Fruit fly (Drosophila melanogaster) whole organism, embryonic: ENCODE measurements around the gene CG2794.

Experiments used
- CG10366 ChIP-seq: fragments of 200-800 bp; sonication (Bioruptor generic); IDR thresholded peaks from 2 replicates; pipeline ENCODE4 v1.3.6; 2022; ENCODE audit warnings: missing biosample characterization, missing genetic modification characterization
- CG11504 ChIP-seq: fragments of 200-800 bp; sonication (Bioruptor generic); optimal IDR thresholded peaks from 3 replicates; lab custom pipeline; 2019; ENCODE audit warnings: missing biosample characterization, mild to moderate bottlenecking, missing genetic modification characterization, moderate library complexity
- CG12236 ChIP-seq: fragments of 200-800 bp; sonication (Bioruptor generic); optimal IDR thresholded peaks from 2 replicates; lab custom pipeline; 2016; ENCODE audit warnings: missing biosample characterization, missing genetic modification characterization
- CG12659 ChIP-seq: fragments of 200-800 bp; sonication (Bioruptor generic); optimal IDR thresholded peaks from 3 replicates; lab custom pipeline; 2017; ENCODE audit warnings: mild to moderate bottlenecking, missing biosample characterization, missing genetic modification reagents, missing genetic modification characterization
- CG12744 ChIP-seq: fragments of 200-800 bp; sonication (Bioruptor generic); optimal IDR thresholded peaks from 2 replicates; lab custom pipeline; 2016; ENCODE audit warnings: missing biosample characterization, missing genetic modification characterization
- CG12769 ChIP-seq: fragments of 200-800 bp; sonication (Bioruptor generic); optimal IDR thresholded peaks from 2 replicates; lab custom pipeline; 2019; ENCODE audit warnings: missing biosample characterization, mild to moderate bottlenecking, missing genetic modification characterization, moderate library complexity
- CG13624 ChIP-seq: fragments of 200-800 bp; sonication (Bioruptor generic); optimal IDR thresholded peaks from 2 replicates; lab custom pipeline; 2016; ENCODE audit warnings: missing biosample characterization, missing genetic modification characterization
- CG13775 ChIP-seq: fragments of 200-800 bp; sonication (Bioruptor generic); optimal IDR thresholded peaks from 3 replicates; lab custom pipeline; 2017; ENCODE audit warnings: missing biosample characterization, mild to moderate bottlenecking, missing genetic modification characterization
- CG15479 ChIP-seq: fragments of 200-800 bp; sonication (Bioruptor generic); optimal IDR thresholded peaks from 3 replicates; lab custom pipeline; 2019; ENCODE audit warnings: missing biosample characterization, mild to moderate bottlenecking, missing genetic modification characterization, moderate library complexity
- CG15696 ChIP-seq: fragments of 200-800 bp; sonication (Bioruptor generic); optimal IDR thresholded peaks from 2 replicates; lab custom pipeline; 2019; ENCODE audit warnings: missing biosample characterization, mild to moderate bottlenecking, missing genetic modification characterization, moderate library complexity
- CG17328 ChIP-seq: fragments of 200-800 bp; sonication (Bioruptor generic); IDR thresholded peaks from 2 replicates; pipeline ENCODE4 v1.3.6; 2022; ENCODE audit warnings: missing biosample characterization, missing genetic modification characterization
- CG17359 ChIP-seq: fragments of 200-800 bp; sonication (Bioruptor generic); optimal IDR thresholded peaks from 3 replicates; lab custom pipeline; 2018; ENCODE audit warnings: missing biosample characterization, mild to moderate bottlenecking, missing genetic modification characterization, moderate library complexity
- CG17385 ChIP-seq: fragments of 200-800 bp; sonication (Bioruptor generic); optimal IDR thresholded peaks from 3 replicates; lab custom pipeline; 2018; ENCODE audit warnings: missing biosample characterization, mild to moderate bottlenecking, missing genetic modification characterization
- CG2129 ChIP-seq: fragments of 200-800 bp; sonication (Bioruptor generic); IDR thresholded peaks from 2 replicates; pipeline ENCODE4 v1.3.6; 2022; ENCODE audit warnings: missing biosample characterization, missing genetic modification characterization; ENCODE audit not compliant: partially characterized antibody
- CG2202 ChIP-seq: fragments of 200-800 bp; sonication (Bioruptor generic); optimal IDR thresholded peaks from 2 replicates; lab custom pipeline; 2018; ENCODE audit warnings: missing biosample characterization, mild to moderate bottlenecking, missing genetic modification characterization
- CG2875 ChIP-seq: fragments of 200-800 bp; sonication (Bioruptor generic); optimal IDR thresholded peaks from 2 replicates; lab custom pipeline; 2017; ENCODE audit warnings: missing biosample characterization, mild to moderate bottlenecking, missing genetic modification characterization, missing genetic modification reagents
- CG30431 ChIP-seq: fragments of 200-800 bp; sonication (Bioruptor generic); optimal IDR thresholded peaks from 2 replicates; lab custom pipeline; 2017; ENCODE audit warnings: missing biosample characterization, missing genetic modification characterization
- CG32767 ChIP-seq: fragments of 200-800 bp; sonication (Bioruptor generic); IDR thresholded peaks from 2 replicates; pipeline ENCODE4 v1.3.6; 2022; ENCODE audit warnings: missing biosample characterization, missing genetic modification characterization
- CG33213 ChIP-seq: fragments of 200-800 bp; sonication (Bioruptor generic); optimal IDR thresholded peaks from 3 replicates; lab custom pipeline; 2016; ENCODE audit warnings: missing biosample characterization, missing genetic modification characterization
- CG42726 ChIP-seq: fragments of 200-800 bp; sonication (Bioruptor generic); IDR thresholded peaks from 2 replicates; pipeline ENCODE4 v1.3.6; 2022; ENCODE audit warnings: missing biosample characterization, missing genetic modification characterization; ENCODE audit not compliant: partially characterized antibody
- CG43689 ChIP-seq: fragments of 200-800 bp; sonication (Bioruptor generic); IDR thresholded peaks from 2 replicates; pipeline ENCODE4 v1.3.6; 2022; ENCODE audit warnings: missing biosample characterization, missing genetic modification characterization
- CG4820 ChIP-seq: fragments of 200-800 bp; sonication (Bioruptor generic); optimal IDR thresholded peaks from 3 replicates; lab custom pipeline; 2016; ENCODE audit warnings: missing biosample characterization, missing genetic modification characterization
- CG6813 ChIP-seq: fragments of 200-800 bp; sonication (Bioruptor generic); optimal IDR thresholded peaks from 2 replicates; lab custom pipeline; 2017; ENCODE audit warnings: missing biosample characterization, missing genetic modification characterization, mild to moderate bottlenecking, moderate library complexity, missing genetic modification reagents
- CG6854 ChIP-seq: fragments of 200-800 bp; sonication (Bioruptor generic); optimal IDR thresholded peaks from 3 replicates; lab custom pipeline; 2017; ENCODE audit warnings: missing biosample characterization, mild to moderate bottlenecking, missing genetic modification characterization
- CG7556 ChIP-seq: fragments of 200-800 bp; sonication (Bioruptor generic); optimal IDR thresholded peaks from 2 replicates; lab custom pipeline; 2017; ENCODE audit warnings: missing biosample characterization, mild to moderate bottlenecking, missing genetic modification characterization
- CG7786 ChIP-seq: fragments of 200-800 bp; sonication (Bioruptor generic); optimal IDR thresholded peaks from 2 replicates; lab custom pipeline; 2016; ENCODE audit warnings: missing biosample characterization, missing genetic modification characterization
- CG7839 ChIP-seq: fragments of 200-800 bp; sonication (Bioruptor generic); optimal IDR thresholded peaks from 3 replicates; lab custom pipeline; 2018; ENCODE audit warnings: missing biosample characterization, mild to moderate bottlenecking, missing genetic modification characterization, moderate library complexity
- CG8944 ChIP-seq: fragments of 200-800 bp; sonication (Bioruptor generic); optimal IDR thresholded peaks from 3 replicates; lab custom pipeline; 2016; ENCODE audit warnings: missing biosample characterization, missing genetic modification characterization
- CkIIα-i1 ChIP-seq: fragments of 200-800 bp; sonication (Bioruptor generic); IDR thresholded peaks from 2 replicates; pipeline ENCODE4 v1.3.6; 2022; ENCODE audit warnings: missing biosample characterization, missing genetic modification characterization
- Deaf1 ChIP-seq: fragments of 200-800 bp; optimal IDR thresholded peaks from 3 replicates; lab custom pipeline; 2019; ENCODE audit warnings: missing biosample characterization, mild to moderate bottlenecking, missing genetic modification characterization, moderate library complexity
- Sin3A ChIP-seq: fragments of >200 bp; optimal IDR thresholded peaks from 2 replicates; lab custom pipeline; 2018
- Taf1 ChIP-seq: fragments of 200-800 bp; sonication (Bioruptor generic); IDR thresholded peaks from 2 replicates; pipeline ENCODE4 v1.3.6; 2022; ENCODE audit warnings: missing biosample characterization, missing genetic modification characterization
- aop ChIP-seq: fragments of 200-800 bp; sonication (Bioruptor generic); IDR thresholded peaks from 2 replicates; pipeline ENCODE4 v1.3.6; 2022; ENCODE audit warnings: missing biosample characterization, missing genetic modification characterization
- cato ChIP-seq: fragments of 200-800 bp; sonication (Bioruptor generic); optimal IDR thresholded peaks from 2 replicates; lab custom pipeline; 2016; ENCODE audit warnings: missing biosample characterization, missing genetic modification characterization, borderline replicate concordance
- exex ChIP-seq: fragments of 200-800 bp; sonication (Bioruptor generic); optimal IDR thresholded peaks from 4 replicates; lab custom pipeline; 2018; ENCODE audit warnings: missing biosample characterization, mild to moderate bottlenecking, missing genetic modification characterization, moderate library complexity
- fd96Cb ChIP-seq: fragments of 200-800 bp; sonication (Bioruptor generic); optimal IDR thresholded peaks from 2 replicates; lab custom pipeline; 2018; ENCODE audit warnings: missing biosample characterization, mild to moderate bottlenecking, missing genetic modification characterization, moderate library complexity
- ham ChIP-seq: fragments of 200-800 bp; sonication (Bioruptor generic); IDR thresholded peaks from 2 replicates; pipeline ENCODE4 v1.3.6; 2022; ENCODE audit warnings: missing biosample characterization, missing genetic modification characterization
- hkb ChIP-seq, 2 experiments: fragments of 200-800 bp in 1 of 2; fragments of >200 bp in 1 of 2; sonication (Bioruptor generic) in 1 of 2; IDR thresholded peaks in 1 of 2; optimal IDR thresholded peaks in 1 of 2; 2 replicates each; pipeline versions ENCODE4 v1.3.6 to Lab custom; 2017 to 2022; ENCODE audit warnings: missing biosample characterization in 1 of 2, missing genetic modification characterization in 1 of 2
- lilli ChIP-seq: fragments of 200-800 bp; sonication (Bioruptor generic); optimal IDR thresholded peaks from 3 replicates; lab custom pipeline; 2016; ENCODE audit warnings: missing biosample characterization, missing genetic modification characterization
- mirr ChIP-seq: fragments of 200-800 bp; sonication (Bioruptor generic); optimal IDR thresholded peaks from 3 replicates; lab custom pipeline; 2018; ENCODE audit warnings: missing biosample characterization, mild to moderate bottlenecking, missing genetic modification characterization
- odd ChIP-seq: fragments of 200-800 bp; sonication (Bioruptor generic); optimal IDR thresholded peaks from 2 replicates; lab custom pipeline; 2017; ENCODE audit warnings: missing biosample characterization, mild to moderate bottlenecking, missing genetic modification characterization
- ranshi ChIP-seq: fragments of 200-800 bp; sonication (Bioruptor generic); IDR thresholded peaks from 2 replicates; pipeline ENCODE4 v1.3.6; 2022; ENCODE audit warnings: missing biosample characterization, missing genetic modification characterization
- rib ChIP-seq: fragments of 200-800 bp; sonication (Bioruptor generic); IDR thresholded peaks from 2 replicates; pipeline ENCODE4 v1.3.6; 2022; ENCODE audit warnings: missing biosample characterization, missing genetic modification characterization
- sens-2 ChIP-seq: fragments of 200-800 bp; sonication (Bioruptor generic); IDR thresholded peaks from 2 replicates; pipeline ENCODE4 v1.3.6; 2022; ENCODE audit warnings: missing biosample characterization, missing genetic modification characterization
- slp2 ChIP-seq: fragments of 200-800 bp; sonication (Bioruptor generic); optimal IDR thresholded peaks from 2 replicates; lab custom pipeline; 2016; ENCODE audit warnings: missing biosample characterization, missing genetic modification characterization
- tap ChIP-seq: fragments of 200-800 bp; optimal IDR thresholded peaks from 3 replicates; lab custom pipeline; 2019; ENCODE audit warnings: missing biosample characterization, mild to moderate bottlenecking, missing genetic modification characterization, moderate library complexity
- tll ChIP-seq, 2 experiments: fragments of 200-800 bp in 1 of 2; fragments of >200 bp in 1 of 2; sonication (Bioruptor generic) in 1 of 2; optimal IDR thresholded peaks; 2 replicates each; lab custom pipeline; 2017 to 2019; ENCODE audit warnings: missing biosample characterization in 2 of 2, missing genetic modification characterization in 2 of 2, mild to moderate bottlenecking in 1 of 2, moderate library complexity in 1 of 2
- twi ChIP-seq: fragments of 200-800 bp; optimal IDR thresholded peaks from 2 replicates; lab custom pipeline; 2019; ENCODE audit warnings: missing biosample characterization, mild to moderate bottlenecking, missing genetic modification characterization, moderate library complexity
- tx ChIP-seq: fragments of 200-800 bp; sonication (Bioruptor generic); optimal IDR thresholded peaks from 2 replicates; lab custom pipeline; 2016; ENCODE audit warnings: missing biosample characterization, missing genetic modification characterization
- zfh1 ChIP-seq: fragments of 200-800 bp; sonication (Bioruptor generic); IDR thresholded peaks from 3 replicates; pipeline ENCODE4 v1.3.6; 2022; ENCODE audit warnings: missing biosample characterization, missing genetic modification characterization

CG2794 gene

dm6 chr2L:540572-541210, 23.3 kb upstream of the CG2794 start (continued):
- no peak for TF ChIP-seq CG30431 (GFP tag; lab: Kevin White, UChicago)
- no peak for TF ChIP-seq CG2875
- TF ChIP-seq CG2129 (GFP tag; lab: Robert Waterston, UW): peak; percentile 42; the same call in 1 of the 2 replicates
- no peak for TF ChIP-seq ranshi (GFP tag; lab: Robert Waterston, UW)
- no peak for TF ChIP-seq CG17359 (tag; lab: Kevin White, UChicago)
- TF ChIP-seq CG17328: no peak
- no peak for TF ChIP-seq tx
- TF ChIP-seq CG33213 (GFP tag; lab: Kevin White, UChicago): peak; percentile 97
- no peak for TF ChIP-seq tll (GFP tag; optimal IDR thresholded peaks at IDR 0.05; lab: Kevin White, UChicago)
- no peak for TF ChIP-seq CkIIα-i1 (GFP tag; lab: Robert Waterston, UW)
- peak; percentile 8 for TF ChIP-seq twi (tag; lab: Kevin White, UChicago)
- no peak for TF ChIP-seq cato (GFP tag; lab: Kevin White, UChicago)
- TF ChIP-seq sens-2: no peak
- TF ChIP-seq CG13775 (GFP tag; lab: Kevin White, UChicago): no peak
- TF ChIP-seq CG12659: peak; percentile 87
- no peak for TF ChIP-seq aop (GFP tag; lab: Robert Waterston, UW)
- TF ChIP-seq CG12236: no peak
- TF ChIP-seq lilli (GFP tag; lab: Kevin White, UChicago): peak; percentile 7
- TF ChIP-seq Sin3A (lab: Kevin White, UChicago): peak; percentile 21
- no peak for TF ChIP-seq ham (GFP tag; lab: Robert Waterston, UW)
- peak; percentile 26 for TF ChIP-seq Deaf1 (tag; lab: Kevin White, UChicago)
- peak; percentile 28 for TF ChIP-seq CG42726 (GFP tag; lab: Robert Waterston, UW)
- TF ChIP-seq CG32767 (GFP tag; lab: Robert Waterston, UW): no peak
- TF ChIP-seq CG11504: peak; percentile 29
- no peak for TF ChIP-seq CG2202 (tag; lab: Kevin White, UChicago)
- TF ChIP-seq slp2: no peak
- peak; percentile 37 for TF ChIP-seq mirr (GFP tag; lab: Kevin White, UChicago)
- no peak for TF ChIP-seq zfh1 (GFP tag; lab: Robert Waterston, UW)
- no peak for TF ChIP-seq CG7556 (GFP tag; lab: Kevin White, UChicago)
- no peak for TF ChIP-seq CG17385
- peak; percentile 23 for TF ChIP-seq tap (tag; lab: Kevin White, UChicago)
- TF ChIP-seq CG15696 (tag; lab: Kevin White, UChicago): peak; percentile 13
- no peak for TF ChIP-seq CG7786 (GFP tag; lab: Kevin White, UChicago)
- peak; percentile 17 for TF ChIP-seq CG6813 (GFP tag; lab: Kevin White, UChicago)
- TF ChIP-seq Taf1 (GFP tag; lab: Robert Waterston, UW): no peak
- TF ChIP-seq CG43689 (GFP tag; lab: Robert Waterston, UW): no peak
- no peak for TF ChIP-seq CG8944 (GFP tag; lab: Kevin White, UChicago)
- no peak for TF ChIP-seq hkb (optimal IDR thresholded peaks at IDR 0.05; lab: Kevin White, UChicago)
- TF ChIP-seq hkb (GFP tag; IDR thresholded peaks at IDR 0.05; lab: Robert Waterston, UW): no peak
- TF ChIP-seq CG7839 (tag; lab: Kevin White, UChicago): peak; percentile 1
- no peak for TF ChIP-seq CG15479 (GFP tag; lab: Kevin White, UChicago)
- no peak for TF ChIP-seq CG13624 (GFP tag; lab: Kevin White, UChicago)
- TF ChIP-seq CG10366 (GFP tag; lab: Robert Waterston, UW): no peak
- TF ChIP-seq CG12744 (GFP tag; lab: Kevin White, UChicago): no peak
- TF ChIP-seq CG12769: peak; percentile 94
- no peak for TF ChIP-seq odd
- TF ChIP-seq exex (tag; lab: Kevin White, UChicago): no peak
- no peak for TF ChIP-seq rib
- no peak for TF ChIP-seq CG6854 (GFP tag; lab: Kevin White, UChicago)
- TF ChIP-seq fd96Cb (tag; lab: Kevin White, UChicago): no peak
- no peak for TF ChIP-seq CG4820 (GFP tag; lab: Kevin White, UChicago)
